Fruit fly (Drosophila melanogaster) whole organism, prepupa: Measurements from ENCODE around the gene Cyp4ae1.

ENCODE experiments used
- CG10631 ChIP-seq: fragments of 200-800 bp; sonication (Bioruptor generic); optimal IDR thresholded peaks from 2 replicates; lab custom pipeline; 2016; ENCODE audit warnings: missing biosample characterization, missing genetic modification characterization
- CG10669 ChIP-seq: fragments of 200-800 bp; sonication (Bioruptor generic); optimal IDR thresholded peaks from 3 replicates; lab custom pipeline; 2018; ENCODE audit warnings: missing biosample characterization, mild to moderate bottlenecking, missing genetic modification characterization, moderate library complexity
- CG11294 ChIP-seq: fragments of 200-800 bp; sonication (Bioruptor generic); IDR thresholded peaks from 2 replicates; pipeline ENCODE4 v1.3.6; 2022; ENCODE audit warnings: missing biosample characterization, missing genetic modification characterization
- CG11762 ChIP-seq: fragments of 200-800 bp; sonication (Bioruptor generic); optimal IDR thresholded peaks from 3 replicates; lab custom pipeline; 2016; ENCODE audit warnings: missing biosample characterization, missing genetic modification characterization; ENCODE audit not compliant: insufficient read depth
- CG11902 ChIP-seq: fragments of 200-800 bp; sonication (Bioruptor generic); optimal IDR thresholded peaks from 3 replicates; lab custom pipeline; 2016; ENCODE audit warnings: missing biosample characterization, missing genetic modification characterization
- CG15336 ChIP-seq: fragments of 200-800 bp; sonication (Bioruptor generic); IDR thresholded peaks from 2 replicates; pipeline ENCODE4 v1.3.6; 2022; ENCODE audit warnings: missing biosample characterization, missing genetic modification characterization
- CG1621 ChIP-seq: fragments of 200-800 bp; sonication (Bioruptor generic); optimal IDR thresholded peaks from 3 replicates; lab custom pipeline; 2018; ENCODE audit warnings: missing biosample characterization, mild to moderate bottlenecking, missing genetic modification characterization
- CG3032 ChIP-seq: fragments of 200-800 bp; optimal IDR thresholded peaks from 2 replicates; lab custom pipeline; 2019; ENCODE audit warnings: missing biosample characterization, mild to moderate bottlenecking, missing genetic modification characterization, moderate library complexity
- CG31627 ChIP-seq: fragments of 200-800 bp; sonication (Bioruptor generic); optimal IDR thresholded peaks from 3 replicates; lab custom pipeline; 2016; ENCODE audit warnings: missing biosample characterization, missing genetic modification characterization
- CG32006 ChIP-seq: fragments of 200-800 bp; sonication (Bioruptor generic); optimal IDR thresholded peaks from 3 replicates; lab custom pipeline; 2017; ENCODE audit warnings: missing biosample characterization, mild to moderate bottlenecking, missing genetic modification characterization
- CG3919 ChIP-seq: fragments of 200-800 bp; sonication (Bioruptor generic); optimal IDR thresholded peaks from 3 replicates; lab custom pipeline; 2016; ENCODE audit warnings: missing biosample characterization, missing genetic modification characterization
- CG4318 ChIP-seq: fragments of 200-800 bp; sonication (Bioruptor generic); optimal IDR thresholded peaks from 3 replicates; lab custom pipeline; 2017; ENCODE audit warnings: missing biosample characterization, mild to moderate bottlenecking, missing genetic modification characterization
- CG6163 ChIP-seq: fragments of 200-800 bp; sonication (Bioruptor generic); IDR thresholded peaks from 3 replicates; pipeline ENCODE4 v1.3.6; 2022; ENCODE audit warnings: missing biosample characterization, missing genetic modification characterization
- CG6276 ChIP-seq: fragments of 200-800 bp; sonication (Bioruptor generic); optimal IDR thresholded peaks from 2 replicates; lab custom pipeline; 2017; ENCODE audit warnings: missing biosample characterization, mild to moderate bottlenecking, missing genetic modification characterization
- CG6792 ChIP-seq: fragments of 200-800 bp; sonication (Bioruptor generic); optimal IDR thresholded peaks from 3 replicates; lab custom pipeline; 2016; ENCODE audit warnings: missing biosample characterization, missing genetic modification characterization
- CG6854 ChIP-seq: fragments of 200-800 bp; sonication (Bioruptor generic); optimal IDR thresholded peaks from 2 replicates; lab custom pipeline; 2017; ENCODE audit warnings: missing biosample characterization, mild to moderate bottlenecking, missing genetic modification characterization
- CG8119 ChIP-seq: fragments of 200-800 bp; sonication (Bioruptor generic); IDR thresholded peaks from 3 replicates; pipeline ENCODE4 v1.3.6; 2022; ENCODE audit warnings: missing biosample characterization, missing genetic modification characterization
- CG8632 ChIP-seq: fragments of 200-800 bp; sonication (Bioruptor generic); optimal IDR thresholded peaks from 3 replicates; lab custom pipeline; 2016; ENCODE audit warnings: missing biosample characterization, missing genetic modification characterization
- CG9139 ChIP-seq: fragments of 200-800 bp; sonication (Bioruptor generic); optimal IDR thresholded peaks from 3 replicates; lab custom pipeline; 2017; ENCODE audit warnings: missing biosample characterization, mild to moderate bottlenecking, missing genetic modification characterization
- Eip78C ChIP-seq: fragments of 200-800 bp; sonication (Bioruptor generic); peaks from one replicate; lab custom pipeline; 2016; ENCODE audit warnings: missing biosample characterization, missing genetic modification characterization
- Ets21C ChIP-seq: fragments of 200-800 bp; sonication (Bioruptor generic); optimal IDR thresholded peaks from 3 replicates; lab custom pipeline; 2016; ENCODE audit warnings: missing biosample characterization, missing genetic modification characterization
- Gug ChIP-seq: fragments of 200-800 bp; sonication (Bioruptor generic); IDR thresholded peaks from 2 replicates; pipeline ENCODE4 v1.3.6; 2022; ENCODE audit warnings: missing biosample characterization, missing genetic modification characterization
- Hr38 ChIP-seq: sonication (Bioruptor generic); optimal IDR thresholded peaks from 2 replicates; lab custom pipeline; 2016; ENCODE audit warnings: missing biosample characterization, missing genetic modification characterization
- Hr4 ChIP-seq: fragments of 200-800 bp; sonication (Bioruptor generic); optimal IDR thresholded peaks from 3 replicates; lab custom pipeline; 2016; ENCODE audit warnings: missing biosample characterization, missing genetic modification characterization
- Lpt ChIP-seq: fragments of 200-800 bp; sonication (Bioruptor generic); optimal IDR thresholded peaks from 3 replicates; lab custom pipeline; 2016; ENCODE audit warnings: missing biosample characterization, missing genetic modification characterization
- Met ChIP-seq: fragments of 200-800 bp; sonication (Bioruptor generic); optimal IDR thresholded peaks from 3 replicates; lab custom pipeline; 2016; ENCODE audit warnings: missing biosample characterization, missing genetic modification characterization
- OdsH ChIP-seq: fragments of 200-800 bp; sonication (Bioruptor generic); optimal IDR thresholded peaks from 3 replicates; lab custom pipeline; 2016; ENCODE audit warnings: missing biosample characterization, missing genetic modification characterization
- Smox ChIP-seq: fragments of 200-800 bp; sonication (Bioruptor generic); optimal IDR thresholded peaks from 3 replicates; lab custom pipeline; 2016; ENCODE audit warnings: missing biosample characterization, missing genetic modification characterization
- Sox14 ChIP-seq: fragments of 200-800 bp; sonication (Bioruptor generic); optimal IDR thresholded peaks from 3 replicates; lab custom pipeline; 2016; ENCODE audit warnings: missing biosample characterization, missing genetic modification characterization
- achi ChIP-seq: fragments of 200-800 bp; sonication (Bioruptor generic); optimal IDR thresholded peaks from 3 replicates; lab custom pipeline; 2016; ENCODE audit warnings: missing biosample characterization, missing genetic modification characterization
- acj6 ChIP-seq: fragments of 200-800 bp; sonication (Bioruptor generic); optimal IDR thresholded peaks from 3 replicates; lab custom pipeline; 2016; ENCODE audit warnings: missing biosample characterization, missing genetic modification characterization
- cyc ChIP-seq: fragments of 200-800 bp; sonication (Bioruptor generic); optimal IDR thresholded peaks from 3 replicates; lab custom pipeline; 2016; ENCODE audit warnings: missing biosample characterization, missing genetic modification characterization
- dac ChIP-seq: fragments of 200-800 bp; sonication (Bioruptor generic); optimal IDR thresholded peaks from 2 replicates; lab custom pipeline; 2017; ENCODE audit warnings: missing biosample characterization, mild to moderate bottlenecking, missing genetic modification characterization
- eg ChIP-seq: fragments of 200-800 bp; sonication (Bioruptor generic); IDR thresholded peaks from 3 replicates; pipeline ENCODE4 v1.3.6; 2022; ENCODE audit warnings: missing biosample characterization, missing genetic modification characterization
- fd85E ChIP-seq: fragments of 200-800 bp; sonication (Bioruptor generic); optimal IDR thresholded peaks from 3 replicates; lab custom pipeline; 2016; ENCODE audit warnings: missing biosample characterization, missing genetic modification characterization
- fkh ChIP-seq: fragments of 200-800 bp; sonication (Bioruptor generic); optimal IDR thresholded peaks from 3 replicates; lab custom pipeline; 2017; ENCODE audit warnings: missing biosample characterization, mild to moderate bottlenecking, missing genetic modification characterization, moderate library complexity
- net ChIP-seq: fragments of 200-800 bp; sonication (Bioruptor generic); optimal IDR thresholded peaks from 3 replicates; lab custom pipeline; 2016; ENCODE audit warnings: missing biosample characterization, missing genetic modification characterization
- pdm3 ChIP-seq: fragments of 200-800 bp; sonication (Bioruptor generic); optimal IDR thresholded peaks from 3 replicates; lab custom pipeline; 2016; ENCODE audit warnings: missing biosample characterization, missing genetic modification characterization
- salr ChIP-seq, 2 experiments: fragments of 200-800 bp; sonication (Bioruptor generic); optimal IDR thresholded peaks; 3 replicates each; lab custom pipeline; 2016 to 2018; ENCODE audit warnings: missing biosample characterization in 2 of 2, missing genetic modification characterization in 2 of 2, mild to moderate bottlenecking in 1 of 2
- ss ChIP-seq, 2 experiments: fragments of 200-800 bp; sonication (Bioruptor generic); optimal IDR thresholded peaks; 2 replicates in 1 of 2; 3 replicates in 1 of 2; lab custom pipeline; 2017 to 2018; ENCODE audit warnings: mild to moderate bottlenecking in 2 of 2, missing biosample characterization in 2 of 2, missing genetic modification characterization in 2 of 2, moderate library complexity in 1 of 2
- svp ChIP-seq: fragments of 200-800 bp; sonication (Bioruptor generic); peaks from one replicate; lab custom pipeline; 2016; ENCODE audit warnings: missing biosample characterization, missing genetic modification characterization
- topi ChIP-seq: fragments of 200-800 bp; sonication (Bioruptor generic); optimal IDR thresholded peaks from 3 replicates; lab custom pipeline; 2016; ENCODE audit warnings: missing biosample characterization, missing genetic modification characterization

Cyp4ae1 gene

dm6 chrX:2165394-2165793 lies 13.4 kb upstream of the Cyp4ae1 start (continued):
- TF ChIP-seq Gug = peak; percentile 36; the same call in 1 of the 2 replicates

- peak; percentile 63 for TF ChIP-seq CG11294 (GFP tag; lab: Robert Waterston, UW)
- no peak for TF ChIP-seq CG11902 (GFP tag; lab: Kevin White, UChicago)
- peak; percentile 43 for TF ChIP-seq net (GFP tag; lab: Kevin White, UChicago)
- peak; percentile 64 for TF ChIP-seq svp
- TF ChIP-seq Gug = peak; percentile 76
- peak; percentile 81 for TF ChIP-seq Hr4 (GFP tag; lab: Kevin White, UChicago)
- peak; percentile 48 for TF ChIP-seq dac (GFP tag; lab: Kevin White, UChicago)
- TF ChIP-seq Met (GFP tag; lab: Kevin White, UChicago) = no peak
- peak; percentile 47 for TF ChIP-seq CG3919 (GFP tag; lab: Kevin White, UChicago)
- no peak for TF ChIP-seq CG1621 (tag; lab: Kevin White, UChicago)
- TF ChIP-seq salr (GFP tag; optimal IDR thresholded peaks at IDR 0.05; lab: Kevin White, UChicago) = peak in 1 of 2 experiments; percentile 8
- TF ChIP-seq OdsH (GFP tag; lab: Kevin White, UChicago) = peak; percentile 42
- no peak for TF ChIP-seq Smox (GFP tag; lab: Kevin White, UChicago)
- peak; percentile 90 for TF ChIP-seq eg
- TF ChIP-seq CG6276 (GFP tag; lab: Kevin White, UChicago) = peak; percentile 63
- TF ChIP-seq CG4318 (GFP tag; lab: Kevin White, UChicago) = peak; percentile 58
- TF ChIP-seq CG15336 (GFP tag; lab: Robert Waterston, UW) = peak; percentile 89
- no peak for TF ChIP-seq CG6792
- peak; percentile 53 for TF ChIP-seq Eip78C (GFP tag; lab: Kevin White, UChicago)
- no peak for TF ChIP-seq CG9139 (GFP tag; lab: Kevin White, UChicago)
- peak; percentile 85 for TF ChIP-seq CG32006
- TF ChIP-seq achi (GFP tag; lab: Kevin White, UChicago) = peak; percentile 40
- TF ChIP-seq topi (GFP tag; lab: Kevin White, UChicago) = no peak
- no peak for TF ChIP-seq cyc (GFP tag; lab: Kevin White, UChicago)
- peak; percentile 38 for TF ChIP-seq Lpt (GFP tag; lab: Kevin White, UChicago)
- TF ChIP-seq Hr38 = no peak
- peak; percentile 10 for TF ChIP-seq CG10631 (GFP tag; lab: Kevin White, UChicago)
- TF ChIP-seq CG6854 (GFP tag; lab: Kevin White, UChicago) = no peak
- peak; percentile 83 for TF ChIP-seq CG6163 (GFP tag; lab: Robert Waterston, UW)
- no peak for TF ChIP-seq CG31627 (GFP tag; lab: Kevin White, UChicago)
- peak; percentile 56 for TF ChIP-seq pdm3 (GFP tag; lab: Kevin White, UChicago)
- TF ChIP-seq CG10669 (GFP tag; lab: Kevin White, UChicago) = no peak
- no peak for TF ChIP-seq fkh (GFP tag; lab: Kevin White, UChicago)
- TF ChIP-seq CG8119 (GFP tag; lab: Robert Waterston, UW) = peak; percentile 85
- peak; percentile 8 for TF ChIP-seq Sox14
- TF ChIP-seq, all 60 proteins: peak for 22
These were observed 12.7 kb upstream of the Cyp4ae1 start for dm6 chrX:2166129-2166528.

- TF ChIP-seq CG4318 (GFP tag; lab: Kevin White, UChicago) (no peak), Sox14 (no peak)
These were observed 10.2 kb upstream of the Cyp4ae1 start for dm6 chrX:2168485-2169199.

DNA sequence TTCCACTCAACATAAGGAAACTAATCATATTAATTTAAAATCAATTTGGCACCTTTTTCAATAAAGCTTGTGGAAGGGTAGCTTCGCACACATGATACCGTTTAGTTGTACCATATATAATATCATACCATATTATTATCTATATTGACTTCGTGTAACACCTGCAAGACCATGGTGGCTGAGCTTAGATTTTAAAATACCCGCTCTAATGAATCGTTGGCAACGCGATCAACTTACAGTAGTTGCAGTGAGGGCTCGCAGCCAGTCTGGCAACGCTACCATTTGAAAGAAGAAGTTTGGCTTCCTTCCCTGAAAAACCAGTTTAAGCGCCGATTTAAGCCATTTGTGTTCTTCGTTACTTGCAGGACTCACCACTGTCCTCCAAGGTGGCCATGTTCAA lies 8.4 kb upstream of the Cyp4ae1 start:
- TF ChIP-seq pdm3 (GFP tag; lab: Kevin White, UChicago) (no peak), fkh (GFP tag; lab: Kevin White, UChicago) (no peak), CG3919 (GFP tag; lab: Kevin White, UChicago) (no peak), CG6854 (GFP tag; lab: Kevin White, UChicago) (no peak), CG11762 (GFP tag; lab: Kevin White, UChicago) (no peak), CG6792 (no peak), Ets21C (GFP tag; lab: Kevin White, UChicago) (no peak), Sox14 (no peak), achi (GFP tag; lab: Kevin White, UChicago) (no peak), Eip78C (GFP tag; lab: Kevin White, UChicago) (no peak), CG11294 (GFP tag; lab: Robert Waterston, UW) (no peak), CG8632 (GFP tag; lab: Kevin White, UChicago) (no peak), acj6 (GFP tag; lab: Kevin White, UChicago) (no peak), CG6276 (GFP tag; lab: Kevin White, UChicago) (no peak), Lpt (GFP tag; lab: Kevin White, UChicago) (no peak), ss (GFP tag; optimal IDR thresholded peaks at IDR 0.05; lab: Kevin White, UChicago) (no peak), fd85E (GFP tag; lab: Kevin White, UChicago) (no peak), dac (GFP tag; lab: Kevin White, UChicago) (no peak), CG3032 (tag; lab: Kevin White, UChicago) (no peak), net (GFP tag; lab: Kevin White, UChicago) (no peak)
